Worm (Caenorhabditis elegans): ENCODE data around the gene bath-5.

Gene bath-5

DNA sequence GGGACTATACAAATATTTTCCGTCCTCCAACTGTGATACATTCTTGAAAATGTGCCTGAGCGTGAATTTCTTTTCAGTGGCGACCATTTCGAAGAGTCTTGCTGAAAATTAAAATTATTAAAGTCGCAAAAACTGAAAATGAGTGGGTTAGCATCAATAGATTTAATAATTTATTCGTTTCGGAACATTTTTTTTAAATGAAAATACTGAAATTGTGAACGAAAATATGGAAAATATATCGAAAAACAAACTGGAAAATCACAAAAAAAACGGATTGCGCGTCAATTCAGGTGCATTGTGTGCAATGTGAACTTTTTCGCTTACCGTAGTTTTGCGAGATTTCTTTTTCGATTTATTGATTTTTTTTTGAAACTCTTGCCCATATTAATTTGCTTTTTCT is at the start of gene bath-5:
bath-5 (minus strand) TSS at position 101 of the 400 bp plus-strand sequence.
- TF ChIP-seq ttx-3 (tag; optimal IDR thresholded peaks at IDR 0.05): no peak

ce11 chrII:2081257-2081656 is 49.5 kb upstream of the bath-5 start, which contains the start of gene T16A1.4:
Gene T16A1.4, plus strand, starts transcription at chrII:2081557.
- no peak for TF ChIP-seq hlh-13 (GFP tag; optimal IDR thresholded peaks at IDR 0.05)

DNA sequence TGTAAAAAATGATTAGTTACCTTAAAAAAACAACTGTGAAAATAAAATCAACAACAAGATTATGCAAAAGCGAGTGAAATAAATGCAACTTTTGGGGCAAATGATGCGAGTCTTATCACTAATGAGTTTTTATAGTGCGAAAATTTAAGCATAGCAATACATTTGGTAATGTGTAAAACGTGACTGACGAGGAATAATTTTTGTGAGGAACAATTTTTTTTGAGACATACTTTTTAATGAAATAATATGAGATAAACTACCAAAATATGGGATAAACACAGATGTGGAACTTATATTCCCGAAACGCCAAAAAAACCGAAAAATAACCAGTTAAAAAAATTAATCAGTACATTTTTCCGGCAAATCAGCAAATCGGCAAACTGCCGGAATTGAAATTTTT is 48.7 kb upstream of the bath-5 start, which contains the start of gene F07E5.9:
F07E5.9 (minus strand) TSS at position 101 of the 400 bp plus-strand sequence.
- TF ChIP-seq ceh-31 (tag; optimal IDR thresholded peaks at IDR 0.05): no peak
- TF ChIP-seq che-1 (tag; optimal IDR thresholded peaks at IDR 0.05): no peak
- no peak for TF ChIP-seq tbx-7 (tag; optimal IDR thresholded peaks at IDR 0.05)
- TF ChIP-seq ceh-30 (tag; optimal IDR thresholded peaks at IDR 0.05): no peak
- no peak for TF ChIP-seq sox-2 (GFP tag; IDR thresholded peaks at IDR 0.05)
- TF ChIP-seq Y22D7AL.16 (tag; optimal IDR thresholded peaks at IDR 0.05): no peak
- no peak for TF ChIP-seq pha-2 (tag; optimal IDR thresholded peaks at IDR 0.05)
- TF ChIP-seq ceh-6 (GFP tag; optimal IDR thresholded peaks at IDR 0.05): no peak
- no peak for TF ChIP-seq hlh-6 (tag; optimal IDR thresholded peaks at IDR 0.05)
- TF ChIP-seq lim-6 (tag; optimal IDR thresholded peaks at IDR 0.05): no peak

- no peak for TF ChIP-seq ets-4 (tag; optimal IDR thresholded peaks at IDR 0.05)
- no peak for TF ChIP-seq sox-4 (tag; optimal IDR thresholded peaks at IDR 0.05)
- no peak for TF ChIP-seq pha-4 (tag; optimal IDR thresholded peaks at IDR 0.05)
- no peak for TF ChIP-seq ama-1 (optimal IDR thresholded peaks at IDR 0.05)
- TF ChIP-seq zip-5 (tag; optimal IDR thresholded peaks at IDR 0.05): no peak
- no peak for TF ChIP-seq ceh-6 (GFP tag; optimal IDR thresholded peaks at IDR 0.05)
- TF ChIP-seq dmd-4 (tag; optimal IDR thresholded peaks at IDR 0.05; ENCODE audit: borderline replicate concordance): no peak
- no peak for TF ChIP-seq pag-3 (tag; optimal IDR thresholded peaks at IDR 0.05; ENCODE audit: borderline replicate concordance)
- no peak for TF ChIP-seq sox-2 (GFP tag; IDR thresholded peaks at IDR 0.05)
- TF ChIP-seq pqm-1 (tag; optimal IDR thresholded peaks at IDR 0.05): no peak
- no peak for TF ChIP-seq elt-2 (tag; optimal IDR thresholded peaks at IDR 0.05)
- TF ChIP-seq ceh-34 (tag; optimal IDR thresholded peaks at IDR 0.05): no peak
- TF ChIP-seq ahr-1 (tag; optimal IDR thresholded peaks at IDR 0.05): no peak
- TF ChIP-seq hlh-13 (GFP tag; optimal IDR thresholded peaks at IDR 0.05): no peak
- no peak for TF ChIP-seq ceh-48 (tag; optimal IDR thresholded peaks at IDR 0.05)
These were observed 44.7 kb upstream of the bath-5 start for ce11 chrII:2076467-2076866.

DNA sequence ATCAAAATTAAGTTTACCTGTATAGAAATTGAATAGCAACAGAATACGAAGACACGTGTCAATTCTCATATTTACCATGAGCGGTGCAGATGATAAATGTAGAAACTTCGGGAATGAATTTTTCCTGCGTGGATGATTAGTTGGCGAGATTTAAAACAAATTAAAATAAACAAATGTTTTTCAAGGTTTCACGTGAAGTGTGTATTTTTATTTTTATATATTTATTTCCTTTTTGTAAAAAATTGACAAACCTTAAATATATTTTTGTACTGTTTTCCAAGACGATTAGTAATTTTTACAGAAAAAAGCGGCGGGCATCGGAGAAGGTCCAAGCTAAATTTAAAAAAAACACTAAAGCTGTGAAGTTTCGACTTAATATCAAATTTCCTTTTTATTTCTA is 43.8 kb upstream of the bath-5 start, which contains the start of gene F07E5.8:
F07E5.8 (minus strand) TSS at position 101 of the 400 bp plus-strand sequence.
- TF ChIP-seq pha-2 (tag; optimal IDR thresholded peaks at IDR 0.05): no peak
- no peak for TF ChIP-seq pag-3 (tag; optimal IDR thresholded peaks at IDR 0.05; ENCODE audit: borderline replicate concordance)
- TF ChIP-seq hlh-30 (tag; optimal IDR thresholded peaks at IDR 0.05; ENCODE audit: insufficient read depth): no peak
- TF ChIP-seq nhr-11 (tag; optimal IDR thresholded peaks at IDR 0.05): no peak
- no peak for TF ChIP-seq pqm-1 (tag; optimal IDR thresholded peaks at IDR 0.05)
- no peak for TF ChIP-seq madf-2 (tag; optimal IDR thresholded peaks at IDR 0.05)
- TF ChIP-seq dmd-4 (tag; optimal IDR thresholded peaks at IDR 0.05; ENCODE audit: borderline replicate concordance): no peak
- TF ChIP-seq ahr-1 (tag; optimal IDR thresholded peaks at IDR 0.05): no peak
- no peak for TF ChIP-seq unc-55 (GFP tag; optimal IDR thresholded peaks at IDR 0.05)
- TF ChIP-seq pat-9 (tag; optimal IDR thresholded peaks at IDR 0.05): no peak
- TF ChIP-seq ceh-30 (tag; optimal IDR thresholded peaks at IDR 0.05): no peak

- no peak for TF ChIP-seq elt-2 (tag; optimal IDR thresholded peaks at IDR 0.05)
- no peak for TF ChIP-seq ceh-34 (tag; optimal IDR thresholded peaks at IDR 0.05)
- TF ChIP-seq ceh-2 (tag; optimal IDR thresholded peaks at IDR 0.05): no peak
- no peak for TF ChIP-seq ceh-30 (tag; optimal IDR thresholded peaks at IDR 0.05)
- no peak for TF ChIP-seq unc-86 (tag; optimal IDR thresholded peaks at IDR 0.05)
- TF ChIP-seq sox-4 (tag; optimal IDR thresholded peaks at IDR 0.05): no peak
- TF ChIP-seq C08G9.2 (tag; optimal IDR thresholded peaks at IDR 0.05): no peak
- TF ChIP-seq fkh-10 (GFP tag; optimal IDR thresholded peaks at IDR 0.05): no peak
- no peak for TF ChIP-seq ceh-45 (GFP tag; IDR thresholded peaks at IDR 0.05)
- TF ChIP-seq pha-4 (tag; optimal IDR thresholded peaks at IDR 0.05): no peak
- no peak for TF ChIP-seq hlh-8 (tag; optimal IDR thresholded peaks at IDR 0.05)
- no peak for TF ChIP-seq gmeb-2 (tag; optimal IDR thresholded peaks at IDR 0.05)
- TF ChIP-seq syd-9 (tag; optimal IDR thresholded peaks at IDR 0.05): no peak
- no peak for TF ChIP-seq pax-1 (tag; optimal IDR thresholded peaks at IDR 0.05)
- no peak for TF ChIP-seq Y22D7AL.16 (tag; optimal IDR thresholded peaks at IDR 0.05)
- TF ChIP-seq ets-4 (tag; optimal IDR thresholded peaks at IDR 0.05): no peak
- no peak for TF ChIP-seq eyg-1 (tag; optimal IDR thresholded peaks at IDR 0.05)
These were observed 39.7 kb upstream of the bath-5 start, which contains the start of gene F07E5.7 for ce11 chrII:2071429-2071828. Gene F07E5.7, minus strand, starts transcription at chrII:2071529.
